Fruit fly (Drosophila melanogaster) whole organism, embryonic: ENCODE measurements around the gene CG9691.

ENCODE experiments used
- BtbVII ChIP-seq: fragments of 200-800 bp; sonication (Bioruptor generic); optimal IDR thresholded peaks from 3 replicates; lab custom pipeline; 2017; ENCODE audit warnings: missing biosample characterization, mild to moderate bottlenecking, missing genetic modification characterization
- CG10543 ChIP-seq: fragments of 200-800 bp; sonication (Bioruptor generic); optimal IDR thresholded peaks from 3 replicates; lab custom pipeline; 2017; ENCODE audit warnings: missing biosample characterization, mild to moderate bottlenecking, missing genetic modification characterization, moderate library complexity
- CG11085 ChIP-seq: fragments of 200-800 bp; sonication (Bioruptor generic); IDR thresholded peaks from 2 replicates; pipeline ENCODE4 v1.3.6; 2022; ENCODE audit warnings: missing biosample characterization, missing genetic modification characterization
- CG11456 ChIP-seq: fragments of 200-800 bp; sonication (Bioruptor generic); IDR thresholded peaks from 3 replicates; pipeline ENCODE4 v1.3.6; 2022; ENCODE audit warnings: missing biosample characterization, missing genetic modification characterization
- CG12071 ChIP-seq: fragments of 200-800 bp; sonication (Bioruptor generic); optimal IDR thresholded peaks from 3 replicates; lab custom pipeline; 2018; ENCODE audit warnings: missing biosample characterization, mild to moderate bottlenecking, missing genetic modification characterization
- CG12744 ChIP-seq: fragments of 200-800 bp; sonication (Bioruptor generic); optimal IDR thresholded peaks from 2 replicates; lab custom pipeline; 2016; ENCODE audit warnings: missing biosample characterization, missing genetic modification characterization
- CG13624 ChIP-seq: fragments of 200-800 bp; sonication (Bioruptor generic); optimal IDR thresholded peaks from 2 replicates; lab custom pipeline; 2016; ENCODE audit warnings: missing biosample characterization, missing genetic modification characterization
- CG13894 ChIP-seq: fragments of 200-800 bp; sonication (Bioruptor generic); optimal IDR thresholded peaks from 3 replicates; lab custom pipeline; 2018; ENCODE audit warnings: missing biosample characterization, mild to moderate bottlenecking, missing genetic modification characterization, moderate library complexity
- CG14014 ChIP-seq: fragments of 200-800 bp; sonication (Bioruptor generic); IDR thresholded peaks from 2 replicates; pipeline ENCODE4 v1.3.6; 2022; ENCODE audit warnings: missing biosample characterization, missing genetic modification characterization
- CG15514 ChIP-seq: fragments of 200-800 bp; sonication (Bioruptor generic); optimal IDR thresholded peaks from 3 replicates; lab custom pipeline; 2017; ENCODE audit warnings: missing biosample characterization, missing genetic modification characterization, mild to moderate bottlenecking, moderate library complexity, missing genetic modification reagents
- CG16813 ChIP-seq: fragments of 200-800 bp; sonication (Bioruptor generic); IDR thresholded peaks from 3 replicates; pipeline ENCODE4 v1.3.6; 2022; ENCODE audit warnings: missing biosample characterization, missing genetic modification characterization; ENCODE audit not compliant: partially characterized antibody
- CG17361 ChIP-seq: fragments of 200-800 bp; sonication (Bioruptor generic); IDR thresholded peaks from 3 replicates; pipeline ENCODE4 v1.3.6; 2022; ENCODE audit warnings: missing biosample characterization, missing genetic modification characterization
- CG17829 ChIP-seq: fragments of 200-800 bp; optimal IDR thresholded peaks from 2 replicates; lab custom pipeline; 2019; ENCODE audit warnings: missing biosample characterization, mild to moderate bottlenecking, missing genetic modification characterization, moderate library complexity
- CG18262 ChIP-seq: fragments of 200-800 bp; optimal IDR thresholded peaks from 3 replicates; lab custom pipeline; 2019; ENCODE audit warnings: missing biosample characterization, mild to moderate bottlenecking, missing genetic modification characterization, moderate library complexity
- CG2202 ChIP-seq: fragments of 200-800 bp; sonication (Bioruptor generic); optimal IDR thresholded peaks from 2 replicates; lab custom pipeline; 2018; ENCODE audit warnings: missing biosample characterization, mild to moderate bottlenecking, missing genetic modification characterization
- CG31224 ChIP-seq: fragments of 200-800 bp; sonication (Bioruptor generic); IDR thresholded peaks from 2 replicates; pipeline ENCODE4 v1.3.6; 2022; ENCODE audit warnings: missing biosample characterization, missing genetic modification characterization
- CG31441 ChIP-seq: fragments of 200-800 bp; sonication (Bioruptor generic); IDR thresholded peaks from 2 replicates; pipeline ENCODE4 v1.3.6; 2022; ENCODE audit warnings: missing biosample characterization, missing genetic modification characterization
- CG3407 ChIP-seq: fragments of 200-800 bp; sonication (Bioruptor generic); optimal IDR thresholded peaks from 2 replicates; lab custom pipeline; 2018; ENCODE audit warnings: missing biosample characterization, mild to moderate bottlenecking, missing genetic modification characterization
- CG3995 ChIP-seq: fragments of 200-800 bp; sonication (Bioruptor generic); optimal IDR thresholded peaks from 3 replicates; lab custom pipeline; 2016; ENCODE audit warnings: missing biosample characterization, missing genetic modification characterization
- CG4820 ChIP-seq: fragments of 200-800 bp; sonication (Bioruptor generic); optimal IDR thresholded peaks from 3 replicates; lab custom pipeline; 2016; ENCODE audit warnings: missing biosample characterization, missing genetic modification characterization
- CG7928 ChIP-seq: fragments of 200-800 bp; sonication (Bioruptor generic); optimal IDR thresholded peaks from 2 replicates; lab custom pipeline; 2017; ENCODE audit warnings: missing biosample characterization, mild to moderate bottlenecking, missing genetic modification characterization
- CG8359 ChIP-seq: fragments of 200-800 bp; sonication (Bioruptor generic); optimal IDR thresholded peaks from 2 replicates; lab custom pipeline; 2017; ENCODE audit warnings: missing biosample characterization, mild to moderate bottlenecking, missing genetic modification characterization, borderline replicate concordance
- CG8765 ChIP-seq: fragments of 200-800 bp; sonication (Bioruptor generic); IDR thresholded peaks from 2 replicates; pipeline ENCODE4 v1.3.6; 2022; ENCODE audit warnings: missing biosample characterization, missing genetic modification characterization
- CG9609 ChIP-seq: fragments of 200-800 bp; sonication (Bioruptor generic); optimal IDR thresholded peaks from 3 replicates; lab custom pipeline; 2016; ENCODE audit warnings: missing biosample characterization, missing genetic modification characterization
- Deaf1 ChIP-seq: fragments of 200-800 bp; optimal IDR thresholded peaks from 3 replicates; lab custom pipeline; 2019; ENCODE audit warnings: missing biosample characterization, mild to moderate bottlenecking, missing genetic modification characterization, moderate library complexity
- Ets97D ChIP-seq: fragments of 200-800 bp; sonication (Bioruptor generic); optimal IDR thresholded peaks from 3 replicates; lab custom pipeline; 2016; ENCODE audit warnings: missing biosample characterization, missing genetic modification characterization
- GATAe ChIP-seq: fragments of 200-800 bp; sonication (Bioruptor generic); conservative IDR thresholded peaks from 2 replicates; pipeline ENCODE4 v1.3.6; 2022; ENCODE audit warnings: missing biosample characterization, missing genetic modification characterization
- Hey ChIP-seq: fragments of 200-800 bp; sonication (Bioruptor generic); optimal IDR thresholded peaks from 3 replicates; lab custom pipeline; 2018; ENCODE audit warnings: missing biosample characterization, mild to moderate bottlenecking, missing genetic modification characterization
- HmgZ ChIP-seq: fragments of 200-800 bp; sonication (Bioruptor generic); optimal IDR thresholded peaks from 2 replicates; lab custom pipeline; 2018; ENCODE audit warnings: missing biosample characterization, mild to moderate bottlenecking, missing genetic modification characterization
- Med ChIP-seq: fragments of 200-800 bp; sonication (Bioruptor generic); peaks from one replicate; lab custom pipeline; 2016; ENCODE audit warnings: missing biosample characterization, missing genetic modification characterization, mild to moderate bottlenecking, inconsistent platforms, moderate library complexity
- Nf-YC ChIP-seq: fragments of 200-800 bp; optimal IDR thresholded peaks from 3 replicates; lab custom pipeline; 2019; ENCODE audit warnings: missing biosample characterization, mild to moderate bottlenecking, missing genetic modification characterization, moderate library complexity
- Rfx ChIP-seq: fragments of 200-800 bp; sonication (Bioruptor generic); IDR thresholded peaks from 2 replicates; pipeline ENCODE4 v1.3.6; 2022; ENCODE audit warnings: missing biosample characterization, missing genetic modification characterization
- Sry-β ChIP-seq: fragments of 200-800 bp; sonication (Bioruptor generic); optimal IDR thresholded peaks from 2 replicates; lab custom pipeline; 2018; ENCODE audit warnings: missing biosample characterization, mild to moderate bottlenecking, missing genetic modification characterization, moderate library complexity
- Usf ChIP-seq: fragments of 200-800 bp; sonication (Bioruptor generic); optimal IDR thresholded peaks from 2 replicates; lab custom pipeline; 2017; ENCODE audit warnings: missing genotype, missing biosample characterization, missing genetic modification characterization
- az2 ChIP-seq: fragments of 200-800 bp; sonication (Bioruptor generic); optimal IDR thresholded peaks from 3 replicates; lab custom pipeline; 2016; ENCODE audit warnings: missing biosample characterization, missing genetic modification characterization
- cg ChIP-seq: fragments of 200-800 bp; sonication (Bioruptor generic); optimal IDR thresholded peaks from 3 replicates; lab custom pipeline; 2019; ENCODE audit warnings: missing biosample characterization, mild to moderate bottlenecking, missing genetic modification characterization, moderate library complexity
- chinmo ChIP-seq: fragments of 200-800 bp; sonication (Bioruptor generic); IDR thresholded peaks from 4 replicates; pipeline ENCODE4 v1.3.6; 2022; ENCODE audit warnings: missing biosample characterization, missing genetic modification characterization; ENCODE audit not compliant: partially characterized antibody
- cwo ChIP-seq: fragments of 200-800 bp; sonication (Bioruptor generic); optimal IDR thresholded peaks from 3 replicates; lab custom pipeline; 2017; ENCODE audit warnings: missing biosample characterization, missing genetic modification characterization, mild to moderate bottlenecking, moderate library complexity, missing genetic modification reagents
- en ChIP-seq: fragments of 200-800 bp; sonication (Bioruptor generic); optimal IDR thresholded peaks from 2 replicates; lab custom pipeline; 2016; ENCODE audit warnings: missing biosample characterization, missing genetic modification characterization
- exex ChIP-seq: fragments of 200-800 bp; sonication (Bioruptor generic); optimal IDR thresholded peaks from 4 replicates; lab custom pipeline; 2018; ENCODE audit warnings: missing biosample characterization, mild to moderate bottlenecking, missing genetic modification characterization, moderate library complexity
- fd64A ChIP-seq: fragments of 200-800 bp; sonication (Bioruptor generic); optimal IDR thresholded peaks from 3 replicates; lab custom pipeline; 2018; ENCODE audit warnings: missing biosample characterization, mild to moderate bottlenecking, missing genetic modification characterization
- her ChIP-seq: fragments of 200-800 bp; sonication (Bioruptor generic); optimal IDR thresholded peaks from 2 replicates; lab custom pipeline; 2016; ENCODE audit warnings: missing biosample characterization, missing genetic modification characterization
- jigr1 ChIP-seq: fragments of 200-800 bp; sonication (Bioruptor generic); IDR thresholded peaks from 3 replicates; pipeline ENCODE4 v1.3.6; 2022; ENCODE audit warnings: missing biosample characterization, missing genetic modification characterization
- lab ChIP-seq: fragments of 200-800 bp; sonication (Bioruptor generic); optimal IDR thresholded peaks from 3 replicates; lab custom pipeline; 2017; ENCODE audit warnings: missing biosample characterization, missing genetic modification characterization, mild to moderate bottlenecking, moderate library complexity, missing genetic modification reagents
- psq ChIP-seq: fragments of 200-800 bp; sonication (Bioruptor generic); optimal IDR thresholded peaks from 2 replicates; lab custom pipeline; 2017; ENCODE audit warnings: missing biosample characterization, missing genetic modification characterization
- sob ChIP-seq: fragments of 200-800 bp; sonication (Bioruptor generic); IDR thresholded peaks from 2 replicates; pipeline ENCODE4 v1.3.6; 2022; ENCODE audit warnings: missing biosample characterization, missing genetic modification characterization
- sug ChIP-seq: fragments of 200-800 bp; optimal IDR thresholded peaks from 2 replicates; lab custom pipeline; 2019; ENCODE audit warnings: missing biosample characterization, mild to moderate bottlenecking, missing genetic modification characterization, moderate library complexity
- ttk ChIP-seq: fragments of 200-800 bp; sonication (Bioruptor generic); IDR thresholded peaks from 2 replicates; pipeline ENCODE4 v2.1.2; 2022; ENCODE audit warnings: missing biosample characterization, missing genetic modification characterization
- zfh2 ChIP-seq: fragments of 200-800 bp; sonication (Bioruptor generic); optimal IDR thresholded peaks from 2 replicates; lab custom pipeline; 2016; ENCODE audit warnings: missing biosample characterization, missing genetic modification characterization

CG9691 gene

DNA sequence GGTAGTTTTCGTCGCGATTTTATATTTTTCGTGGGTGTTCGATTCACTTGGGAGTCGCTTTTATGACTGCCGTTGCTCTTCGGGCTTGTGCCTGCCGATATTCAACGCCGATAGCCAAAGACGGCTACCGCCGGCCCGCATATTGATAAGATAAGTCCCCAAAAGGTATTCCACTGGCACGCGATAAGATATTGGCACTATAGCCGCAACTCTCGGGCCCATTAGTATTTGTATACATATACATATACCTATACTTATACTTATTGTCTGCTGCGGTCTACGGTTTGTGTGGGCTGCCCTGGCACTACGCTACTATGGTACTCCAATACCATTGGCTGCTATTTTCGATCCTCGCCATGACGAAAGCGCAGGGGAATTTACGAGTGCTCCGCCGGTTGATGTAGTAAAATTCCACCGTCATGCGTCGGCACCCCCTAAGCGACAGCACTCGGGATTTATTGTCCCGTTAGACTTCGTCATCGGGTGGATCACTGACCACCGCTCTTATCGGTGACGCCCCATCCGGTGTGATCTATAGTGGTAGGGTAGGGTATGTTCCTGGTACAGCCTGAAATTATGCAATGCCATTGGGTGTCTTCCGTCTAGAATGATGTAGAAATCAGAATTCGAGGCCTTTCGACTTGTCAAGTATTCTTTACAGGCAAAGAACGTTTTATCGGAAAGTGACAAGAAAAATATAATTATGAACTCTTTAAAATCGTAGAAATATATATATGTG is 15.6 kb upstream of the CG9691 start, which contains the start of gene CG45060 (continued):
- TF ChIP-seq CG12071 (GFP tag; lab: Kevin White, UChicago) (peak; percentile 24), Deaf1 (tag; lab: Kevin White, UChicago) (peak; percentile 85), chinmo (GFP tag; lab: Robert Waterston, UW) (0 out of 4 replicates have a peak, but pooled peaks have one; percentile 8), CG10543 (GFP tag; lab: Kevin White, UChicago) (peak; percentile 79), CG12744 (GFP tag; lab: Kevin White, UChicago) (no peak), CG8359 (GFP tag; lab: Kevin White, UChicago) (no peak), CG15514 (GFP tag; lab: Kevin White, UChicago) (peak; percentile 7), CG3407 (GFP tag; lab: Kevin White, UChicago) (no peak), HmgZ (tag; lab: Kevin White, UChicago) (peak; percentile 36), lab (GFP tag; lab: Kevin White, UChicago) (peak; percentile 9), sob (GFP tag; lab: Robert Waterston, UW) (no peak), cg (GFP tag; lab: Kevin White, UChicago) (peak; percentile 32), Ets97D (peak; percentile 26), cwo (GFP tag; lab: Kevin White, UChicago) (peak; percentile 26), ttk (GFP tag; lab: Robert Waterston, UW) (peak; percentile 11; the same call in 1 of the 2 replicates), GATAe (GFP tag; lab: Robert Waterston, UW) (peak; percentile 91), CG3995 (GFP tag; lab: Kevin White, UChicago) (peak; percentile 14), BtbVII (peak; percentile 83), CG16813 (GFP tag; lab: Robert Waterston, UW) (no peak), Med (GFP tag; lab: Kevin White, UChicago) (peak; percentile 52), Nf-YC (peak; percentile 94), exex (tag; lab: Kevin White, UChicago) (peak; percentile 68), CG31441 (GFP tag; lab: Robert Waterston, UW) (no peak)

DNA sequence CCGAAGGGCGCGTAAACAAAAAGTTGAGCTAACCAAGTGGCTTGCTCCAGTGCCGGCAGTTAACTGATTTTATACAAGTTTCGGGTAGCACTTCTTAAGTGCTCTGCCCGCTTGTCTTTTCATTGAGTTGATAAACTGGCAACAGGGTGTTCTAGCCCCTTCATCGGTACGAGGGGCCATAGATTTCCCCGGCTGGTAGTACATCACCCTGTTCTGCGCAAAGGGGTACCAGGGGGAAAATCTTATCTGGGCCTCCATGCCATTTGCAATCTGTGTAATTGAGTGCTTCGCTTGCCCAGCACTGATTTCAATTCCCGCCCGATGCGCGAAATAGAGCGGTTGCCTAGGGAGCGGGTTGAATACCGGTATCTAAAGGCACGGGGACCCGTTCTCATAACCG is 12.6 kb upstream of the CG9691 start, which contains the start of gene CG45061:
Gene CG45061, minus strand, starts transcription at position 71 of the 400 bp plus-strand sequence.
- no peak for TF ChIP-seq zfh2
- no peak for TF ChIP-seq CG9609 (GFP tag; lab: Kevin White, UChicago)
- TF ChIP-seq fd64A (GFP tag; lab: Kevin White, UChicago), result no peak
- TF ChIP-seq jigr1, result no peak
- peak; percentile 22; the same call in 1 of the 2 replicates for TF ChIP-seq CG14014 (GFP tag; lab: Robert Waterston, UW)
- no peak for TF ChIP-seq CG18262 (tag; lab: Kevin White, UChicago)
- TF ChIP-seq Sry-β, result no peak
- no peak for TF ChIP-seq CG2202 (tag; lab: Kevin White, UChicago)
- no peak for TF ChIP-seq CG13624
- TF ChIP-seq Rfx (GFP tag; lab: Robert Waterston, UW), result peak; percentile 55
- TF ChIP-seq CG11085 (GFP tag; lab: Robert Waterston, UW), result no peak
- peak; percentile 85 for TF ChIP-seq GATAe (GFP tag; lab: Robert Waterston, UW)
- TF ChIP-seq sug (tag; lab: Kevin White, UChicago), result peak; percentile 72
- TF ChIP-seq CG7928 (GFP tag; lab: Kevin White, UChicago), result no peak
- no peak for TF ChIP-seq CG13894 (tag; lab: Kevin White, UChicago)
- TF ChIP-seq CG17829 (tag; lab: Kevin White, UChicago), result no peak
- no peak for TF ChIP-seq psq (GFP tag; lab: Kevin White, UChicago)
- no peak for TF ChIP-seq Usf
- no peak for TF ChIP-seq az2 (GFP tag; lab: Kevin White, UChicago)
- no peak for TF ChIP-seq en (GFP tag; lab: Kevin White, UChicago)
- TF ChIP-seq her (GFP tag; lab: Kevin White, UChicago), result no peak
- no peak for TF ChIP-seq CG8765 (GFP tag; lab: Robert Waterston, UW)
- TF ChIP-seq CG11456 (GFP tag; lab: Robert Waterston, UW), result peak; percentile 32; the same call in 1 of the 3 replicates
- TF ChIP-seq CG17361 (GFP tag; lab: Robert Waterston, UW), result no peak
- no peak for TF ChIP-seq CG31224
- no peak for TF ChIP-seq CG4820 (GFP tag; lab: Kevin White, UChicago)
- TF ChIP-seq Hey (tag; lab: Kevin White, UChicago), result peak; percentile 12
